Worm (Caenorhabditis elegans) whole organism, L1 larva: ENCODE measurements around the gene D1044.1.

ENCODE experiments used
- F16B12.6 ChIP-seq: fragments of 150-350 bp; optimal IDR thresholded peaks from 2 replicates; lab custom pipeline; 2014; ENCODE audit warnings: missing biosample characterization, missing genetic modification characterization
- aha-1 ChIP-seq: fragments of 150-350 bp; optimal IDR thresholded peaks from 2 replicates; lab custom pipeline; 2014; ENCODE audit warnings: missing biosample characterization, missing genetic modification characterization
- alr-1 ChIP-seq: fragments of 200-800 bp; sonication (Bioruptor generic); optimal IDR thresholded peaks from 2 replicates; lab custom pipeline; 2018; ENCODE audit warnings: borderline replicate concordance, mild to moderate bottlenecking, missing genetic modification characterization, missing compliant biosample characterization
- ama-1 ChIP-seq: fragments of 150-350 bp; optimal IDR thresholded peaks from 2 replicates; lab custom pipeline; 2014
- ceh-8 ChIP-seq: fragments of 200-800 bp; sonication (Bioruptor generic); optimal IDR thresholded peaks from 2 replicates; lab custom pipeline; 2018; ENCODE audit warnings: mild to moderate bottlenecking, missing genetic modification characterization, moderate library complexity, missing compliant biosample characterization
- ceh-88 ChIP-seq: fragments of 200-800 bp; sonication (Bioruptor generic); IDR thresholded peaks from 2 replicates; pipeline ENCODE4 v1.3.6; 2022; ENCODE audit warnings: missing genetic modification characterization, missing compliant biosample characterization
- ceh-90 ChIP-seq: sonication (generic microtip); optimal IDR thresholded peaks from 2 replicates; lab custom pipeline; 2016; ENCODE audit warnings: missing genetic modification characterization, missing compliant biosample characterization
- ces-1 ChIP-seq: fragments of 150-350 bp; optimal IDR thresholded peaks from 2 replicates; lab custom pipeline; 2014; ENCODE audit warnings: missing biosample characterization, missing genetic modification reagents, missing genetic modification characterization
- efl-1 ChIP-seq, 4 experiments: fragments of 150-350 bp; optimal IDR thresholded peaks in 3 of 4; peaks in 1 of 4; 1 replicate in 1 of 4; 2 replicates in 3 of 4; lab custom pipeline; 2014; ENCODE audit warnings: missing biosample characterization in 2 of 4, missing genetic modification characterization in 2 of 4, missing genetic modification reagents in 2 of 4
- efl-3 ChIP-seq: fragments of 200-800 bp; sonication (Bioruptor generic); optimal IDR thresholded peaks from 2 replicates; lab custom pipeline; 2018; ENCODE audit warnings: mild to moderate bottlenecking, missing genetic modification characterization, missing compliant biosample characterization
- elt-3 ChIP-seq, 6 experiments: fragments of 150-350 bp in 1 of 6; sonication (generic microtip); optimal IDR thresholded peaks; 2 replicates each; lab custom pipeline; 2017 to 2018; ENCODE audit warnings: missing biosample characterization in 6 of 6, missing genetic modification characterization in 6 of 6, inconsistent platforms in 1 of 6
- ets-5 ChIP-seq: fragments of 200-800 bp; sonication (Bioruptor generic); IDR thresholded peaks from 2 replicates; pipeline ENCODE4 v1.3.6; 2022; ENCODE audit warnings: missing genetic modification characterization, missing compliant biosample characterization
- fkh-8 ChIP-seq: sonication (generic microtip); optimal IDR thresholded peaks from 2 replicates; lab custom pipeline; 2016; ENCODE audit warnings: mild to moderate bottlenecking, missing genetic modification characterization, missing compliant biosample characterization
- fos-1 ChIP-seq: fragments of 150-350 bp; optimal IDR thresholded peaks from 2 replicates; lab custom pipeline; 2014; ENCODE audit warnings: missing biosample characterization, missing genetic modification characterization
- grh-1 ChIP-seq: fragments of 200-800 bp; sonication (Bioruptor generic); IDR thresholded peaks from 2 replicates; pipeline ENCODE4 v1.3.6; 2022; ENCODE audit warnings: missing genetic modification reagents, missing genetic modification characterization, missing compliant biosample characterization
- hlh-4 ChIP-seq: sonication (generic microtip); optimal IDR thresholded peaks from 2 replicates; lab custom pipeline; 2016; ENCODE audit warnings: mild to moderate bottlenecking, missing genetic modification characterization, missing compliant biosample characterization
- hpl-2 ChIP-seq: fragments of 150-350 bp; optimal IDR thresholded peaks from 2 replicates; lab custom pipeline; 2014; ENCODE audit warnings: missing biosample characterization, missing genetic modification reagents, missing genetic modification characterization
- irx-1 ChIP-seq: sonication (generic microtip); optimal IDR thresholded peaks from 2 replicates; lab custom pipeline; 2016; ENCODE audit warnings: missing genetic modification characterization, missing compliant biosample characterization
- isw-1 ChIP-seq: fragments of 200-800 bp; sonication (Bioruptor generic); IDR thresholded peaks from 2 replicates; pipeline ENCODE4 v1.3.6; 2022; ENCODE audit warnings: missing genetic modification characterization, missing compliant biosample characterization
- lin-13 ChIP-seq: fragments of 150-350 bp; optimal IDR thresholded peaks from 2 replicates; lab custom pipeline; 2014; ENCODE audit warnings: missing biosample characterization, missing genetic modification reagents, missing genetic modification characterization
- lin-15B ChIP-seq: fragments of 150-350 bp; sonication (generic microtip); optimal IDR thresholded peaks from 3 replicates; lab custom pipeline; 2014; ENCODE audit warnings: missing biosample characterization, missing genetic modification characterization
- lin-39 ChIP-seq: fragments of 150-350 bp; optimal IDR thresholded peaks from 2 replicates; lab custom pipeline; 2014; ENCODE audit warnings: missing biosample characterization, missing genetic modification reagents, missing genetic modification characterization
- mab-9 ChIP-seq: fragments of 200-800 bp; sonication (Bioruptor generic); IDR thresholded peaks from 2 replicates; pipeline ENCODE4 v1.3.6; 2022; ENCODE audit warnings: missing genetic modification reagents, missing genetic modification characterization, missing compliant biosample characterization
- mdl-1 ChIP-seq, 2 experiments: fragments of 150-350 bp; optimal IDR thresholded peaks; 2 replicates each; lab custom pipeline; 2014 to 2017; ENCODE audit warnings: missing biosample characterization in 2 of 2, missing genetic modification characterization in 2 of 2, inconsistent platforms in 1 of 2
- mef-2 ChIP-seq: fragments of 150-350 bp; optimal IDR thresholded peaks from 2 replicates; lab custom pipeline; 2014; ENCODE audit warnings: missing biosample characterization, missing genetic modification characterization
- nhr-11 ChIP-seq: fragments of 150-350 bp; optimal IDR thresholded peaks from 2 replicates; lab custom pipeline; 2014; ENCODE audit warnings: missing biosample characterization, missing genetic modification characterization
- nhr-19 ChIP-seq: fragments of 200-800 bp; sonication (Bioruptor generic); conservative IDR thresholded peaks from 2 replicates; pipeline ENCODE4 v1.3.6; 2022; ENCODE audit warnings: missing genetic modification characterization, missing compliant biosample characterization
- nhr-237 ChIP-seq: fragments of 150-350 bp; optimal IDR thresholded peaks from 2 replicates; lab custom pipeline; 2014; ENCODE audit warnings: missing biosample characterization, missing genetic modification characterization
- nhr-28 ChIP-seq: fragments of 150-350 bp; optimal IDR thresholded peaks from 2 replicates; lab custom pipeline; 2014; ENCODE audit warnings: missing biosample characterization, missing genetic modification characterization
- nhr-85 ChIP-seq: sonication (generic microtip); peaks from one replicate; lab custom pipeline; 2016; ENCODE audit warnings: missing genetic modification characterization, inconsistent platforms, missing compliant biosample characterization
- rnt-1 ChIP-seq: sonication (generic microtip); optimal IDR thresholded peaks from 2 replicates; lab custom pipeline; 2016; ENCODE audit warnings: mild to moderate bottlenecking, missing genetic modification characterization, moderate library complexity, missing compliant biosample characterization
- skn-1 ChIP-seq: fragments of 150-350 bp; optimal IDR thresholded peaks from 2 replicates; lab custom pipeline; 2014; ENCODE audit warnings: missing biosample characterization, missing genetic modification characterization
- sox-4 ChIP-seq: sonication (generic microtip); optimal IDR thresholded peaks from 2 replicates; lab custom pipeline; 2016; ENCODE audit warnings: missing genetic modification characterization, missing compliant biosample characterization
- sptf-1 ChIP-seq: fragments of 150-350 bp; optimal IDR thresholded peaks from 2 replicates; lab custom pipeline; 2014; ENCODE audit warnings: missing biosample characterization, missing genetic modification characterization
- swsn-7 ChIP-seq: sonication (generic microtip); optimal IDR thresholded peaks from 2 replicates; lab custom pipeline; 2016; ENCODE audit warnings: missing genetic modification characterization, missing compliant biosample characterization
- tbx-2 ChIP-seq: sonication (generic microtip); optimal IDR thresholded peaks from 2 replicates; lab custom pipeline; 2016; ENCODE audit warnings: missing genetic modification characterization, missing compliant biosample characterization
- tlp-1 ChIP-seq: fragments of 150-350 bp; optimal IDR thresholded peaks from 2 replicates; lab custom pipeline; 2014; ENCODE audit warnings: missing biosample characterization, missing genetic modification characterization
- unc-30 ChIP-seq: sonication (generic microtip); optimal IDR thresholded peaks from 2 replicates; lab custom pipeline; 2017; ENCODE audit warnings: missing biosample characterization, missing genetic modification characterization
- unc-86 ChIP-seq: sonication (generic microtip); optimal IDR thresholded peaks from 2 replicates; lab custom pipeline; 2016; ENCODE audit warnings: missing genetic modification characterization, missing compliant biosample characterization
- unc-98 ChIP-seq: fragments of 200-800 bp; sonication (Bioruptor generic); IDR thresholded peaks from 2 replicates; pipeline ENCODE4 v1.3.6; 2022; ENCODE audit warnings: missing genetic modification characterization, missing compliant biosample characterization
- xbp-1 ChIP-seq: sonication (generic microtip); optimal IDR thresholded peaks from 2 replicates; lab custom pipeline; 2016; ENCODE audit warnings: missing genetic modification characterization, missing compliant biosample characterization
- zag-1 ChIP-seq: fragments of 150-350 bp; optimal IDR thresholded peaks from 2 replicates; lab custom pipeline; 2014; ENCODE audit warnings: missing biosample characterization, missing genetic modification characterization
- ztf-11 ChIP-seq, 2 experiments: sonication (generic microtip); optimal IDR thresholded peaks; 2 replicates each; lab custom pipeline; 2016 to 2017; ENCODE audit warnings: missing genetic modification characterization in 2 of 2, missing biosample characterization in 1 of 2, missing compliant biosample characterization in 1 of 2

The D1044.1 gene

ce11 chrIII:5504164-5504563 lies 39.9 kb upstream of the D1044.1 start (continued):
- no peak for TF ChIP-seq grh-1 (GFP tag; lab: Robert Waterston, UW)
- peak; percentile 54 for TF ChIP-seq swsn-7
- TF ChIP-seq fkh-8 = peak; percentile 48
- TF ChIP-seq zag-1 (tag; lab: Kevin White, UChicago) = no peak
- TF ChIP-seq unc-86 (tag; lab: Kevin White, UChicago) = no peak
- TF ChIP-seq isw-1 = no peak
- TF ChIP-seq ceh-88 (GFP tag; lab: Robert Waterston, UW) = no peak
- TF ChIP-seq nhr-11 (tag; lab: Kevin White, UChicago) = no peak
- no peak for TF ChIP-seq ceh-8
- no peak for TF ChIP-seq unc-98 (GFP tag; lab: Robert Waterston, UW)
- TF ChIP-seq irx-1 = peak; percentile 41
- no peak for TF ChIP-seq sptf-1
- peak; percentile 38 for TF ChIP-seq nhr-19 (GFP tag; lab: Robert Waterston, UW)
- TF ChIP-seq ceh-90 = no peak
- no peak for TF ChIP-seq ets-5 (GFP tag; lab: Robert Waterston, UW)
- TF ChIP-seq efl-1 (optimal IDR thresholded peaks at IDR 0.05; lab: Kevin White, UChicago) = peak; percentile 62
- TF ChIP-seq efl-1 (GFP tag; optimal IDR thresholded peaks at IDR 0.05 in 1 of 2; lab: Kevin White, UChicago) = peak; percentile 57 to 96
- no peak for TF ChIP-seq hpl-2 (GFP tag; lab: Kevin White, UChicago)
- TF ChIP-seq efl-3 (GFP tag; lab: Kevin White, UChicago) = no peak
- TF ChIP-seq mab-9 (GFP tag; lab: Robert Waterston, UW) = no peak
- no peak for TF ChIP-seq mef-2 (tag; lab: Kevin White, UChicago)
- TF ChIP-seq mdl-1 (tag; optimal IDR thresholded peaks at IDR 0.05; lab: Kevin White, UChicago) = peak in 1 of 2 experiments; percentile 33
- TF ChIP-seq tbx-2 (tag; lab: Kevin White, UChicago) = no peak
- TF ChIP-seq unc-30 (tag; lab: Kevin White, UChicago) = no peak
- TF ChIP-seq hlh-4 (tag; lab: Kevin White, UChicago) = no peak
- no peak for TF ChIP-seq lin-39 (tag; lab: Kevin White, UChicago)
- TF ChIP-seq ces-1 (GFP tag; lab: Kevin White, UChicago) = no peak
- no peak for TF ChIP-seq sox-4
- TF ChIP-seq xbp-1 (tag; lab: Kevin White, UChicago) = peak; percentile 37
- peak; percentile 61 for TF ChIP-seq fos-1 (tag; lab: Kevin White, UChicago)
- no peak for TF ChIP-seq lin-15B (tag; lab: Kevin White, UChicago)
- TF ChIP-seq aha-1 (tag; lab: Kevin White, UChicago) = no peak
- peak; percentile 87 for TF ChIP-seq rnt-1 (tag; lab: Kevin White, UChicago)
- no peak for TF ChIP-seq nhr-28 (tag; lab: Kevin White, UChicago)
- peak; percentile 54 for TF ChIP-seq nhr-237 (tag; lab: Kevin White, UChicago)
- peak; percentile 46 for TF ChIP-seq skn-1 (tag; lab: Kevin White, UChicago)
- peak; percentile 90 for TF ChIP-seq nhr-85 (tag; lab: Kevin White, UChicago)
- peak in 5 of 6 experiments; percentile 58 to 87 (median 62) for TF ChIP-seq elt-3 (tag; optimal IDR thresholded peaks at IDR 0.05; lab: Kevin White, UChicago)
- TF ChIP-seq ztf-11 (tag; optimal IDR thresholded peaks at IDR 0.05; lab: Kevin White, UChicago) = no peak
- no peak for TF ChIP-seq alr-1 (tag; lab: Kevin White, UChicago)

ce11 chrIII:5504725-5505473 lies 39.2 kb upstream of the D1044.1 start:
- TF ChIP-seq F16B12.6 (tag; lab: Kevin White, UChicago) (no peak), xbp-1 (tag; lab: Kevin White, UChicago) (no peak), efl-1 (optimal IDR thresholded peaks at IDR 0.05; lab: Kevin White, UChicago) (no peak), efl-1 (GFP tag; optimal IDR thresholded peaks at IDR 0.05 in 1 of 2; lab: Kevin White, UChicago) (peak in 1 of 2 experiments; percentile 92), unc-30 (tag; lab: Kevin White, UChicago) (no peak), ztf-11 (tag; optimal IDR thresholded peaks at IDR 0.05; lab: Kevin White, UChicago) (no peak), nhr-85 (tag; lab: Kevin White, UChicago) (peak; percentile 64), fos-1 (tag; lab: Kevin White, UChicago) (no peak), lin-13 (no peak), ama-1 (peak; percentile 7), nhr-28 (tag; lab: Kevin White, UChicago) (no peak), tlp-1 (tag; lab: Kevin White, UChicago) (no peak)
